Worm (Caenorhabditis elegans) whole organism, L1 larva: ENCODE data around the gene srz-18.

ENCODE experiments used
- C04F5.9 ChIP-seq: sonication (generic microtip); optimal IDR thresholded peaks from 2 replicates; lab custom pipeline; 2016; ENCODE audit warnings: missing genetic modification characterization, missing compliant biosample characterization
- C16A3.4 ChIP-seq: fragments of 150-350 bp; optimal IDR thresholded peaks from 2 replicates; lab custom pipeline; 2014; ENCODE audit warnings: missing biosample characterization, missing genetic modification characterization
- F16B12.6 ChIP-seq: fragments of 150-350 bp; optimal IDR thresholded peaks from 2 replicates; lab custom pipeline; 2014; ENCODE audit warnings: missing biosample characterization, missing genetic modification characterization
- ama-1 ChIP-seq: fragments of 150-350 bp; optimal IDR thresholded peaks from 2 replicates; lab custom pipeline; 2014
- blmp-1 ChIP-seq: fragments of 150-350 bp; optimal IDR thresholded peaks from 2 replicates; lab custom pipeline; 2014; ENCODE audit warnings: missing biosample characterization, missing genetic modification characterization
- ceh-8 ChIP-seq: fragments of 200-800 bp; sonication (Bioruptor generic); optimal IDR thresholded peaks from 2 replicates; lab custom pipeline; 2018; ENCODE audit warnings: mild to moderate bottlenecking, missing genetic modification characterization, moderate library complexity, missing compliant biosample characterization
- ceh-82 ChIP-seq, 3 experiments: fragments of 150-350 bp in 1 of 3; sonication (generic microtip) in 2 of 3; optimal IDR thresholded peaks; 2 replicates each; lab custom pipeline; 2014 to 2017; ENCODE audit warnings: missing biosample characterization in 3 of 3, missing genetic modification characterization in 3 of 3
- ces-1 ChIP-seq: fragments of 150-350 bp; optimal IDR thresholded peaks from 2 replicates; lab custom pipeline; 2014; ENCODE audit warnings: missing biosample characterization, missing genetic modification reagents, missing genetic modification characterization
- dsc-1 ChIP-seq: sonication (generic microtip); optimal IDR thresholded peaks from 2 replicates; lab custom pipeline; 2016; ENCODE audit warnings: mild to moderate bottlenecking, missing genetic modification characterization, missing compliant biosample characterization
- egl-27 ChIP-seq, 2 experiments: fragments of 150-350 bp in 1 of 2; sonication (generic microtip); optimal IDR thresholded peaks; 3 replicates each; lab custom pipeline; 2017 to 2018; ENCODE audit warnings: missing biosample characterization in 2 of 2, missing genetic modification characterization in 2 of 2, missing genetic modification reagents in 2 of 2
- elt-3 ChIP-seq, 6 experiments: fragments of 150-350 bp in 1 of 6; sonication (generic microtip); optimal IDR thresholded peaks; 2 replicates each; lab custom pipeline; 2017 to 2018; ENCODE audit warnings: missing biosample characterization in 6 of 6, missing genetic modification characterization in 6 of 6, inconsistent platforms in 1 of 6
- ets-5 ChIP-seq: fragments of 200-800 bp; sonication (Bioruptor generic); IDR thresholded peaks from 2 replicates; pipeline ENCODE4 v1.3.6; 2022; ENCODE audit warnings: missing genetic modification characterization, missing compliant biosample characterization
- fkh-4 ChIP-seq: sonication (generic microtip); optimal IDR thresholded peaks from 2 replicates; lab custom pipeline; 2016; ENCODE audit warnings: missing compliant biosample characterization, missing genetic modification characterization, borderline replicate concordance
- fkh-8 ChIP-seq: sonication (generic microtip); optimal IDR thresholded peaks from 2 replicates; lab custom pipeline; 2016; ENCODE audit warnings: mild to moderate bottlenecking, missing genetic modification characterization, missing compliant biosample characterization
- fos-1 ChIP-seq: fragments of 150-350 bp; optimal IDR thresholded peaks from 2 replicates; lab custom pipeline; 2014; ENCODE audit warnings: missing biosample characterization, missing genetic modification characterization
- grh-1 ChIP-seq: fragments of 200-800 bp; sonication (Bioruptor generic); IDR thresholded peaks from 2 replicates; pipeline ENCODE4 v1.3.6; 2022; ENCODE audit warnings: missing genetic modification reagents, missing genetic modification characterization, missing compliant biosample characterization
- hlh-17 ChIP-seq: fragments of 200-800 bp; sonication (Bioruptor generic); optimal IDR thresholded peaks from 2 replicates; lab custom pipeline; 2018; ENCODE audit warnings: missing genetic modification characterization, mild to moderate bottlenecking, missing compliant biosample characterization, moderate library complexity, borderline replicate concordance
- irx-1 ChIP-seq: sonication (generic microtip); optimal IDR thresholded peaks from 2 replicates; lab custom pipeline; 2016; ENCODE audit warnings: missing genetic modification characterization, missing compliant biosample characterization
- isw-1 ChIP-seq: fragments of 200-800 bp; sonication (Bioruptor generic); IDR thresholded peaks from 2 replicates; pipeline ENCODE4 v1.3.6; 2022; ENCODE audit warnings: missing genetic modification characterization, missing compliant biosample characterization
- lin-13 ChIP-seq: fragments of 150-350 bp; optimal IDR thresholded peaks from 2 replicates; lab custom pipeline; 2014; ENCODE audit warnings: missing biosample characterization, missing genetic modification reagents, missing genetic modification characterization
- lin-14 ChIP-seq: fragments of 200-800 bp; sonication (Bioruptor generic); optimal IDR thresholded peaks from 2 replicates; lab custom pipeline; 2018; ENCODE audit warnings: mild to moderate bottlenecking, missing genetic modification characterization, moderate library complexity, missing compliant biosample characterization
- lin-35 ChIP-seq, 2 experiments: fragments of 150-350 bp; optimal IDR thresholded peaks; 2 replicates each; lab custom pipeline; 2014; ENCODE audit warnings: missing biosample characterization in 2 of 2, missing genetic modification characterization in 2 of 2, missing genetic modification reagents in 2 of 2
- lir-3 ChIP-seq: sonication (generic microtip); optimal IDR thresholded peaks from 2 replicates; lab custom pipeline; 2016; ENCODE audit warnings: mild to moderate bottlenecking, missing genetic modification characterization, moderate library complexity, missing compliant biosample characterization; ENCODE audit not compliant: poor library complexity
- lsy-2 ChIP-seq, 2 experiments: fragments of 150-350 bp; optimal IDR thresholded peaks; 2 replicates each; lab custom pipeline; 2014; ENCODE audit warnings: missing biosample characterization in 2 of 2, missing genetic modification characterization in 2 of 2
- mef-2 ChIP-seq: fragments of 150-350 bp; optimal IDR thresholded peaks from 2 replicates; lab custom pipeline; 2014; ENCODE audit warnings: missing biosample characterization, missing genetic modification characterization
- mep-1 ChIP-seq: fragments of 150-350 bp; optimal IDR thresholded peaks from 2 replicates; lab custom pipeline; 2014; ENCODE audit warnings: missing biosample characterization, missing genetic modification characterization
- nhr-237 ChIP-seq: fragments of 150-350 bp; optimal IDR thresholded peaks from 2 replicates; lab custom pipeline; 2014; ENCODE audit warnings: missing biosample characterization, missing genetic modification characterization
- nhr-28 ChIP-seq: fragments of 150-350 bp; optimal IDR thresholded peaks from 2 replicates; lab custom pipeline; 2014; ENCODE audit warnings: missing biosample characterization, missing genetic modification characterization
- nhr-47 ChIP-seq: sonication (generic microtip); optimal IDR thresholded peaks from 2 replicates; lab custom pipeline; 2016; ENCODE audit warnings: mild to moderate bottlenecking, missing genetic modification characterization, moderate library complexity, missing compliant biosample characterization
- nhr-76 ChIP-seq: sonication (generic microtip); optimal IDR thresholded peaks from 2 replicates; lab custom pipeline; 2017; ENCODE audit warnings: missing biosample characterization, missing genetic modification characterization
- nhr-84 ChIP-seq: sonication (generic microtip); optimal IDR thresholded peaks from 2 replicates; lab custom pipeline; 2017; ENCODE audit warnings: missing biosample characterization, missing genetic modification characterization
- nhr-85 ChIP-seq: sonication (generic microtip); peaks from one replicate; lab custom pipeline; 2016; ENCODE audit warnings: missing genetic modification characterization, inconsistent platforms, missing compliant biosample characterization
- nhr-90 ChIP-seq: sonication (generic microtip); optimal IDR thresholded peaks from 2 replicates; lab custom pipeline; 2016; ENCODE audit warnings: mild to moderate bottlenecking, missing genetic modification characterization, missing compliant biosample characterization; ENCODE audit not compliant: poor library complexity
- rnt-1 ChIP-seq: sonication (generic microtip); optimal IDR thresholded peaks from 2 replicates; lab custom pipeline; 2016; ENCODE audit warnings: mild to moderate bottlenecking, missing genetic modification characterization, moderate library complexity, missing compliant biosample characterization
- snu-23 ChIP-seq: sonication (generic microtip); optimal IDR thresholded peaks from 2 replicates; lab custom pipeline; 2016; ENCODE audit warnings: missing genetic modification characterization, missing compliant biosample characterization
- unc-130 ChIP-seq: fragments of 150-350 bp; optimal IDR thresholded peaks from 2 replicates; lab custom pipeline; 2017; ENCODE audit warnings: missing biosample characterization, missing genetic modification characterization, inconsistent platforms
- unc-30 ChIP-seq: sonication (generic microtip); optimal IDR thresholded peaks from 2 replicates; lab custom pipeline; 2017; ENCODE audit warnings: missing biosample characterization, missing genetic modification characterization
- zag-1 ChIP-seq: fragments of 150-350 bp; optimal IDR thresholded peaks from 2 replicates; lab custom pipeline; 2014; ENCODE audit warnings: missing biosample characterization, missing genetic modification characterization
- zip-4 ChIP-seq: fragments of 200-800 bp; sonication (Bioruptor generic); optimal IDR thresholded peaks from 2 replicates; lab custom pipeline; 2018; ENCODE audit warnings: mild to moderate bottlenecking, missing genetic modification characterization, moderate library complexity, missing compliant biosample characterization

Gene srz-18

ce11 chrV:20603014-20603413, 23.5 kb upstream of the srz-18 start, which contains the start of gene ttr-11:
Gene ttr-11, plus strand, starts transcription at chrV:20603314.
- no peak for TF ChIP-seq zip-4 (GFP tag; lab: Kevin White, UChicago)

- no peak for TF ChIP-seq fkh-4 (tag; lab: Kevin White, UChicago)
- TF ChIP-seq elt-3 (tag; optimal IDR thresholded peaks at IDR 0.05; lab: Kevin White, UChicago) = no peak
- TF ChIP-seq ceh-82 (tag; optimal IDR thresholded peaks at IDR 0.05; lab: Kevin White, UChicago) = no peak
- no peak for TF ChIP-seq unc-30 (tag; lab: Kevin White, UChicago)
- no peak for TF ChIP-seq blmp-1 (tag; lab: Kevin White, UChicago)
- TF ChIP-seq hlh-17 (GFP tag; lab: Kevin White, UChicago) = no peak
- no peak for TF ChIP-seq C16A3.4
- no peak for TF ChIP-seq lin-13 (GFP tag; lab: Kevin White, UChicago)
- TF ChIP-seq nhr-47 (tag; lab: Kevin White, UChicago) = no peak
Observed at ce11 chrV:20604606-20605155, 21.8 kb upstream of the srz-18 start, which contains the start of gene ttr-57. Gene ttr-57, plus strand, starts transcription at chrV:20605105.

- TF ChIP-seq mep-1 (tag; lab: Kevin White, UChicago) (no peak), fos-1 (tag; lab: Kevin White, UChicago) (no peak), dsc-1 (tag; lab: Kevin White, UChicago) (peak; percentile 65), ceh-8 (no peak), snu-23 (GFP tag; lab: Kevin White, UChicago) (no peak), F16B12.6 (tag; lab: Kevin White, UChicago) (no peak)
Observed at ce11 chrV:20606617-20607016, 19.9 kb upstream of the srz-18 start, which contains the start of gene F46B3.23. Gene F46B3.23, minus strand, starts transcription at chrV:20606717.

ce11 chrV:20608688-20609087, 17.8 kb upstream of the srz-18 start, which contains the start of gene ttr-12:
Gene ttr-12, minus strand, starts transcription at chrV:20608788.
- TF ChIP-seq ceh-8 (no peak), fkh-8 (no peak), rnt-1 (tag; lab: Kevin White, UChicago) (no peak), ets-5 (GFP tag; lab: Robert Waterston, UW) (no peak), nhr-28 (tag; lab: Kevin White, UChicago) (no peak), lsy-2 (tag; optimal IDR thresholded peaks at IDR 0.05; lab: Kevin White, UChicago) (no peak), zag-1 (tag; lab: Kevin White, UChicago) (no peak), nhr-76 (tag; lab: Kevin White, UChicago) (no peak)
- TF ChIP-seq, all 84 proteins: peak for 0

ce11 chrV:20609494-20609893, 17.0 kb upstream of the srz-18 start, which contains the start of gene grd-2:
Gene grd-2, plus strand, starts transcription at chrV:20609794.
- TF ChIP-seq nhr-85 (tag; lab: Kevin White, UChicago) (no peak), egl-27 (tag; optimal IDR thresholded peaks at IDR 0.05; lab: Kevin White, UChicago) (no peak), irx-1 (no peak), isw-1 (GFP tag; lab: Robert Waterston, UW) (no peak), nhr-90 (no peak), lin-14 (GFP tag; lab: Kevin White, UChicago) (no peak), C04F5.9 (tag; lab: Kevin White, UChicago) (no peak), grh-1 (GFP tag; lab: Robert Waterston, UW) (no peak), unc-130 (no peak), F16B12.6 (tag; lab: Kevin White, UChicago) (no peak), mef-2 (tag; lab: Kevin White, UChicago) (no peak), ama-1 (no peak), nhr-76 (tag; lab: Kevin White, UChicago) (no peak), lir-3 (tag; lab: Kevin White, UChicago) (no peak), ces-1 (GFP tag; lab: Kevin White, UChicago) (no peak), lin-35 (GFP tag; optimal IDR thresholded peaks at IDR 0.05; lab: Kevin White, UChicago) (no peak), nhr-237 (tag; lab: Kevin White, UChicago) (no peak), nhr-84 (tag; lab: Kevin White, UChicago) (no peak), zag-1 (tag; lab: Kevin White, UChicago) (no peak), fos-1 (tag; lab: Kevin White, UChicago) (no peak)
